Worm (Caenorhabditis elegans): ENCODE measurements around the gene C11D2.7.

C11D2.7 gene

DNA sequence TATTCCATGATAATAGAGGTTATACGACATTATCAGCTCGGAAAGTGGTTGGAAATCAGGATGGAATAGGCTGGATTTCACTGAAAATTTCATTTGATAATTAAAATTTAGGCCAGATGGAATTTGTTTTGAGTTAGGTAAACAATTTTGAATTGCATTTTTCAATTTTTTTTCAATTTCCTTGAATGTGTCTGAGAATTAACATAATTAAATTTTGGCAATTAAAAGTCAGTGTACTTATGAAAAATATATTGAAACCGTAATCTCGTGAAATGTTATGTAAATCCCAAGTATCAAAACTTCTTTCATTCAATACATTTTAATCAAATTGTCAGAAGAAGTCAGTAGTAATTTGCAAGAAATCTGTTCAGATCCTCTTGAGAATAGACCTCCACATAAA lies 9.2 kb downstream of the C11D2.7 start:
- TF ChIP-seq ceh-34 (tag; optimal IDR thresholded peaks at IDR 0.05), result no peak
- TF ChIP-seq lim-6 (tag; optimal IDR thresholded peaks at IDR 0.05), result no peak
- no peak for TF ChIP-seq sox-4 (tag; optimal IDR thresholded peaks at IDR 0.05)
- no peak for TF ChIP-seq tbx-2 (tag; optimal IDR thresholded peaks at IDR 0.05)
- TF ChIP-seq pag-3 (tag; optimal IDR thresholded peaks at IDR 0.05; ENCODE audit: borderline replicate concordance), result no peak
- TF ChIP-seq K09A11.1 (tag; optimal IDR thresholded peaks at IDR 0.05; ENCODE audit: insufficient read depth), result no peak
- no peak for TF ChIP-seq madf-2 (tag; optimal IDR thresholded peaks at IDR 0.05)
- TF ChIP-seq unc-55 (GFP tag; optimal IDR thresholded peaks at IDR 0.05), result no peak

DNA sequence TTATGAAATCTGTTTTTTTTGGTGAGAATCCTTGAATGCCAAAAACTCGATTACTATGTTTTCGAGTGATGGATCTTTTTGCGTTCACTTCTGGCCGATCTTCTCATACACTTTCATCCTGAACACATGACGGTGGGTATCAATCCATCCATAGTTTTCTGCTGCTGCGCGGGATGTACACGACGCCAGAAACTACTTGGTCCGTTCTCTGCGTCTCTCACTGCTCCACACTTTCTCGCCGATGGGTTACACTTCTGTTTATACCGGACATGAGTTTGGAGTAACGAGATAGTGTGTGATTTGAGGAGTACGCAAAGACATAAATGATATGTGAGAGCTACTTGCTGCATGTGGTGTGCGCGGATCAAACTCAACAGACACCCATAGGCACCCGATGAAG lies 14.5 kb downstream of the C11D2.7 start:
- TF ChIP-seq C08G9.2 (tag; optimal IDR thresholded peaks at IDR 0.05), result no peak
- TF ChIP-seq nhr-11 (tag; optimal IDR thresholded peaks at IDR 0.05), result no peak
- TF ChIP-seq ceh-9 (tag; optimal IDR thresholded peaks at IDR 0.05), result no peak
- TF ChIP-seq hlh-30 (tag; optimal IDR thresholded peaks at IDR 0.05; ENCODE audit: insufficient read depth), result peak; percentile 35
- peak; percentile 46 for TF ChIP-seq unc-55 (GFP tag; optimal IDR thresholded peaks at IDR 0.05)
- TF ChIP-seq ceh-24 (tag; optimal IDR thresholded peaks at IDR 0.05), result no peak

DNA sequence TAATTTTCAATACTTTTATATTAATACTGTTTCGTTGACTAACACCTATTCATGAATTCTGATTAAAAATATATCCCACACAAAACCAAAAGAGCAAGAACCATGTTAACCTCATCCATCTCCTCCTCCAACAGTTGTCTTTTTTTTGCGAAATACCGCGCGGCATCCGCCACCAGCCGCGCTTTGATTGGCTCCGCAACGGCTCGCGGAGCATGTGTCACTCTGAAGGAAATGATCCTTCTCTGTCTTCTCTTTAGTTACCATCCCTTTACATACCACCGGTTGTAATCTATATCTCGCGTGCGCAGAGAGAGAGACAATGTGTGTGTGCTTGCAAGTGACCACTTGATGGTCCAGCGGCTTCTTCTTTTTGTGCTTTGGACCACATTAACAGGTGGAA lies 19.6 kb downstream of the C11D2.7 start:
- TF ChIP-seq nfya-1 (tag; optimal IDR thresholded peaks at IDR 0.05) (peak; percentile 60), unc-55 (GFP tag; optimal IDR thresholded peaks at IDR 0.05) (peak; percentile 45), ceh-30 (tag; optimal IDR thresholded peaks at IDR 0.05) (no peak)

DNA sequence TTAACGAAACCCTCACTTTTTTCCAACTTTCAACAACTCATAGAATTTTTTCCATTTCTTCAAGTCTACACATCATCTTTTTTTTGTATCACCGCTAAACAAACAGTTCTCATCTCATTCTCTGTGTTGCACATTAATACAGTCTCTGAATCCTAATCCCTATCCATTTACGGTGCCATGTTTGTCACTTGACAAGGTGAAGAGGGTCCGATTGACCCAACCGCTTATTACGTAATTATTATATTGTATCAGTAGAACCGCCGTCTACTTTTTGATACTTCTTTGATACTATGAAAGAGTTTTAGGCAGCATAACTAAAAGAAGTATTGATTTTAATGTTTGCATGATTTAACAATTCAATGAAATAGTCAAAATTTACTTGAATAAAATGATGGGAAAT lies 20.6 kb downstream of the C11D2.7 start:
- no peak for TF ChIP-seq ceh-48 (tag; optimal IDR thresholded peaks at IDR 0.05)
- no peak for TF ChIP-seq elt-4 (tag; optimal IDR thresholded peaks at IDR 0.05)
- no peak for TF ChIP-seq unc-42 (tag; optimal IDR thresholded peaks at IDR 0.05)
- TF ChIP-seq hlh-15 (tag; optimal IDR thresholded peaks at IDR 0.05), result no peak
- TF ChIP-seq K09A11.1 (tag; optimal IDR thresholded peaks at IDR 0.05; ENCODE audit: insufficient read depth), result no peak
- no peak for TF ChIP-seq Y22D7AL.16 (tag; optimal IDR thresholded peaks at IDR 0.05)
- no peak for TF ChIP-seq pat-9 (tag; optimal IDR thresholded peaks at IDR 0.05)
- no peak for TF ChIP-seq lim-6 (tag; optimal IDR thresholded peaks at IDR 0.05)
- TF ChIP-seq ceh-24 (tag; optimal IDR thresholded peaks at IDR 0.05), result no peak
- no peak for TF ChIP-seq hlh-8 (tag; optimal IDR thresholded peaks at IDR 0.05)
- no peak for TF ChIP-seq fkh-6 (tag; optimal IDR thresholded peaks at IDR 0.05)
- no peak for TF ChIP-seq ttx-3 (tag; optimal IDR thresholded peaks at IDR 0.05)
- TF ChIP-seq syd-9 (tag; optimal IDR thresholded peaks at IDR 0.05), result no peak
- no peak for TF ChIP-seq unc-55 (GFP tag; optimal IDR thresholded peaks at IDR 0.05)
- TF ChIP-seq mec-3 (tag; optimal IDR thresholded peaks at IDR 0.05; ENCODE audit: borderline replicate concordance), result no peak

DNA sequence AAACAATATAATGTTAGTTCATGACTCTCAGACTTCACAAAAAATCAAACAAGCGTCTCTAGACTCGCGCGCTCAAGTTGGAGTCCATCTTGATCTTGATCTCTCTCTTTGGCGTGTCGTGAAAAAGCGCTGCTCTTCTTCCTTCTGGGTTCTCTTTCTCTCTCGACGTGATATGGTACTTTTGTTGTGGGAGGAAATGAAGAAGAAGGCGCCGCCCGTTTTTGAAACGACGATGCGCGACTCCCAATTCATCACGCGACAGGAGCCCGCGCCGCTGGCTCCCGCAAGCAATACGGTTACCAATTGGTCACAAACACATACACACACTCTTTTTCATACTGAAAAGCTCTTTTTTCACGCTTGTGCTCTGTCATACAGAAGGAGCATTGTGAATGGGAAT lies 24.8 kb downstream of the C11D2.7 start:
- TF ChIP-seq pat-9 (tag; optimal IDR thresholded peaks at IDR 0.05) (no peak), dmd-4 (tag; optimal IDR thresholded peaks at IDR 0.05; ENCODE audit: borderline replicate concordance) (no peak), nhr-232 (tag; optimal IDR thresholded peaks at IDR 0.05) (no peak), K02D7.2 (tag; optimal IDR thresholded peaks at IDR 0.05) (no peak), pros-1 (tag; optimal IDR thresholded peaks at IDR 0.05) (no peak), pha-4 (tag; optimal IDR thresholded peaks at IDR 0.05) (no peak), fax-1 (tag; optimal IDR thresholded peaks at IDR 0.05) (no peak), ceh-6 (GFP tag; optimal IDR thresholded peaks at IDR 0.05) (no peak), lim-6 (tag; optimal IDR thresholded peaks at IDR 0.05) (no peak), ceh-22 (tag; optimal IDR thresholded peaks at IDR 0.05) (no peak), ceh-34 (tag; optimal IDR thresholded peaks at IDR 0.05) (no peak), fkh-10 (GFP tag; optimal IDR thresholded peaks at IDR 0.05) (no peak), ttx-3 (tag; optimal IDR thresholded peaks at IDR 0.05) (no peak), madf-2 (tag; optimal IDR thresholded peaks at IDR 0.05) (no peak), ets-4 (tag; optimal IDR thresholded peaks at IDR 0.05) (no peak), syd-9 (tag; optimal IDR thresholded peaks at IDR 0.05) (no peak), ref-2 (tag; optimal IDR thresholded peaks at IDR 0.05) (no peak)
